Fruit fly (Drosophila melanogaster) whole organism, embryonic: ENCODE results near the gene ClpX.

Experiments used
- Abd-B ChIP-seq: fragments of 200-800 bp; sonication (Bioruptor generic); optimal IDR thresholded peaks from 2 replicates; lab custom pipeline; 2018; ENCODE audit warnings: missing biosample characterization, mild to moderate bottlenecking, missing genetic modification characterization, moderate library complexity
- Ada2b ChIP-seq: fragments of 200-800 bp; sonication (Bioruptor generic); IDR thresholded peaks from 2 replicates; pipeline ENCODE4 v1.3.6; 2022; ENCODE audit warnings: missing biosample characterization, missing genetic modification characterization
- Aef1 ChIP-seq: fragments of 200-800 bp; sonication (Bioruptor generic); IDR thresholded peaks from 3 replicates; pipeline ENCODE4 v1.3.6; 2022; ENCODE audit warnings: missing biosample characterization, missing genetic modification characterization
- Antp ChIP-seq: fragments of 200-800 bp; sonication (Bioruptor generic); optimal IDR thresholded peaks from 3 replicates; lab custom pipeline; 2016; ENCODE audit warnings: missing biosample characterization, missing genetic modification characterization
- Atf3 ChIP-seq: fragments of 200-800 bp; sonication (Bioruptor generic); optimal IDR thresholded peaks from 3 replicates; lab custom pipeline; 2016; ENCODE audit warnings: missing biosample characterization, missing genetic modification characterization
- Bdp1 ChIP-seq: fragments of 200-800 bp; sonication (Bioruptor generic); optimal IDR thresholded peaks from 3 replicates; lab custom pipeline; 2016; ENCODE audit warnings: missing biosample characterization, missing genetic modification characterization
- CG11723 ChIP-seq: fragments of 200-800 bp; sonication (Bioruptor generic); optimal IDR thresholded peaks from 2 replicates; lab custom pipeline; 2017; ENCODE audit warnings: missing biosample characterization, mild to moderate bottlenecking, missing genetic modification characterization
- CG12299 ChIP-seq: fragments of 200-800 bp; sonication (Bioruptor generic); optimal IDR thresholded peaks from 2 replicates; lab custom pipeline; 2018; ENCODE audit warnings: missing biosample characterization, mild to moderate bottlenecking, missing genetic modification characterization
- CG13296 ChIP-seq: fragments of 200-800 bp; sonication (Bioruptor generic); optimal IDR thresholded peaks from 3 replicates; lab custom pipeline; 2018; ENCODE audit warnings: missing biosample characterization, mild to moderate bottlenecking, missing genetic modification characterization
- CG14710 ChIP-seq: fragments of 200-800 bp; sonication (Bioruptor generic); optimal IDR thresholded peaks from 3 replicates; lab custom pipeline; 2019; ENCODE audit warnings: missing biosample characterization, mild to moderate bottlenecking, missing genetic modification characterization, moderate library complexity
- CG16813 ChIP-seq: fragments of 200-800 bp; sonication (Bioruptor generic); IDR thresholded peaks from 3 replicates; pipeline ENCODE4 v1.3.6; 2022; ENCODE audit warnings: missing biosample characterization, missing genetic modification characterization; ENCODE audit not compliant: partially characterized antibody
- CG17568 ChIP-seq: fragments of 200-800 bp; sonication (Bioruptor generic); optimal IDR thresholded peaks from 2 replicates; lab custom pipeline; 2018; ENCODE audit warnings: missing biosample characterization, mild to moderate bottlenecking, missing genetic modification characterization, moderate library complexity
- CG17829 ChIP-seq: fragments of 200-800 bp; optimal IDR thresholded peaks from 2 replicates; lab custom pipeline; 2019; ENCODE audit warnings: missing biosample characterization, mild to moderate bottlenecking, missing genetic modification characterization, moderate library complexity
- CG18262 ChIP-seq: fragments of 200-800 bp; optimal IDR thresholded peaks from 3 replicates; lab custom pipeline; 2019; ENCODE audit warnings: missing biosample characterization, mild to moderate bottlenecking, missing genetic modification characterization, moderate library complexity
- CG1832 ChIP-seq: fragments of 200-800 bp; sonication (Bioruptor generic); optimal IDR thresholded peaks from 2 replicates; lab custom pipeline; 2017; ENCODE audit warnings: missing biosample characterization, mild to moderate bottlenecking, missing genetic modification characterization, inconsistent platforms
- CG31224 ChIP-seq: fragments of 200-800 bp; sonication (Bioruptor generic); IDR thresholded peaks from 2 replicates; pipeline ENCODE4 v1.3.6; 2022; ENCODE audit warnings: missing biosample characterization, missing genetic modification characterization
- CG33557 ChIP-seq: fragments of 200-800 bp; sonication (Bioruptor generic); optimal IDR thresholded peaks from 2 replicates; lab custom pipeline; 2019; ENCODE audit warnings: missing biosample characterization, mild to moderate bottlenecking, missing genetic modification characterization, moderate library complexity
- CG42726 ChIP-seq: fragments of 200-800 bp; sonication (Bioruptor generic); IDR thresholded peaks from 2 replicates; pipeline ENCODE4 v1.3.6; 2022; ENCODE audit warnings: missing biosample characterization, missing genetic modification characterization; ENCODE audit not compliant: partially characterized antibody
- CG4424 ChIP-seq: fragments of 200-800 bp; sonication (Bioruptor generic); optimal IDR thresholded peaks from 3 replicates; lab custom pipeline; 2016; ENCODE audit warnings: missing biosample characterization, missing genetic modification characterization
- CG7357 ChIP-seq: fragments of 200-800 bp; sonication (Bioruptor generic); IDR thresholded peaks from 3 replicates; pipeline ENCODE4 v1.3.6; 2022; ENCODE audit warnings: missing biosample characterization, missing genetic modification characterization
- CG8388 ChIP-seq: fragments of 200-800 bp; sonication (Bioruptor generic); optimal IDR thresholded peaks from 2 replicates; lab custom pipeline; 2019; ENCODE audit warnings: missing biosample characterization, mild to moderate bottlenecking, missing genetic modification characterization, moderate library complexity
- CG9215 ChIP-seq: fragments of 200-800 bp; sonication (Bioruptor generic); IDR thresholded peaks from 2 replicates; pipeline ENCODE4 v1.3.6; 2022; ENCODE audit warnings: missing biosample characterization, missing genetic modification characterization
- CG9817 ChIP-seq: fragments of 200-800 bp; sonication (Bioruptor generic); optimal IDR thresholded peaks from 2 replicates; lab custom pipeline; 2018; ENCODE audit warnings: missing biosample characterization, mild to moderate bottlenecking, missing genetic modification characterization, moderate library complexity
- Dad ChIP-seq: fragments of 200-800 bp; sonication (Bioruptor generic); optimal IDR thresholded peaks from 3 replicates; lab custom pipeline; 2016; ENCODE audit warnings: missing biosample characterization, missing genetic modification characterization
- Doc3 ChIP-seq: fragments of 200-800 bp; sonication (Bioruptor generic); IDR thresholded peaks from 3 replicates; pipeline ENCODE4 v1.3.6; 2022; ENCODE audit warnings: missing biosample characterization, missing genetic modification characterization; ENCODE audit not compliant: partially characterized antibody
- Dp ChIP-seq: fragments of 200-800 bp; sonication (Bioruptor generic); optimal IDR thresholded peaks from 2 replicates; lab custom pipeline; 2018; ENCODE audit warnings: missing biosample characterization, mild to moderate bottlenecking, missing genetic modification characterization, moderate library complexity
- Eip74EF ChIP-seq, 2 experiments: fragments of 200-800 bp in 1 of 2; fragments of >200 bp in 1 of 2; sonication (Bioruptor generic) in 1 of 2; optimal IDR thresholded peaks; 2 replicates each; lab custom pipeline; 2017 to 2019; ENCODE audit warnings: missing biosample characterization in 2 of 2, missing genetic modification characterization in 2 of 2, mild to moderate bottlenecking in 1 of 2, moderate library complexity in 1 of 2
- Fer3 ChIP-seq: fragments of 200-800 bp; sonication (Bioruptor generic); optimal IDR thresholded peaks from 2 replicates; lab custom pipeline; 2018; ENCODE audit warnings: missing biosample characterization, mild to moderate bottlenecking, missing genetic modification characterization, moderate library complexity
- Jarid2 ChIP-seq: fragments of 200-800 bp; sonication (Bioruptor generic); optimal IDR thresholded peaks from 3 replicates; lab custom pipeline; 2017; ENCODE audit warnings: mild to moderate bottlenecking, missing biosample characterization, missing genetic modification reagents, missing genetic modification characterization
- Mrtf ChIP-seq: fragments of 200-800 bp; sonication (Bioruptor generic); IDR thresholded peaks from 3 replicates; pipeline ENCODE4 v1.3.6; 2022; ENCODE audit warnings: missing biosample characterization, missing genetic modification characterization
- Ptx1 ChIP-seq: fragments of 200-800 bp; sonication (Bioruptor generic); IDR thresholded peaks from 2 replicates; pipeline ENCODE4 v1.3.6; 2022; ENCODE audit warnings: missing biosample characterization, missing genetic modification characterization
- Usf ChIP-seq: fragments of 200-800 bp; sonication (Bioruptor generic); optimal IDR thresholded peaks from 2 replicates; lab custom pipeline; 2017; ENCODE audit warnings: missing genotype, missing biosample characterization, missing genetic modification characterization
- cg ChIP-seq: fragments of 200-800 bp; sonication (Bioruptor generic); optimal IDR thresholded peaks from 3 replicates; lab custom pipeline; 2019; ENCODE audit warnings: missing biosample characterization, mild to moderate bottlenecking, missing genetic modification characterization, moderate library complexity
- chinmo ChIP-seq: fragments of 200-800 bp; sonication (Bioruptor generic); IDR thresholded peaks from 4 replicates; pipeline ENCODE4 v1.3.6; 2022; ENCODE audit warnings: missing biosample characterization, missing genetic modification characterization; ENCODE audit not compliant: partially characterized antibody
- danr ChIP-seq: fragments of 200-800 bp; sonication (Bioruptor generic); IDR thresholded peaks from 2 replicates; pipeline ENCODE4 v1.3.6; 2022; ENCODE audit warnings: missing biosample characterization, missing genetic modification characterization
- fd102C ChIP-seq: fragments of 200-800 bp; sonication (Bioruptor generic); optimal IDR thresholded peaks from 2 replicates; lab custom pipeline; 2018; ENCODE audit warnings: missing biosample characterization, mild to moderate bottlenecking, missing genetic modification characterization, moderate library complexity
- fru ChIP-seq: fragments of >200 bp; optimal IDR thresholded peaks from 2 replicates; lab custom pipeline; 2017
- gce ChIP-seq: fragments of 200-800 bp; sonication (Bioruptor generic); IDR thresholded peaks from 3 replicates; pipeline ENCODE4 v1.3.6; 2022; ENCODE audit warnings: missing biosample characterization, missing genetic modification characterization
- gcm2 ChIP-seq: fragments of 200-800 bp; sonication (Bioruptor generic); optimal IDR thresholded peaks from 2 replicates; lab custom pipeline; 2016; ENCODE audit warnings: missing biosample characterization, missing genetic modification characterization
- gro ChIP-seq: fragments of 200-800 bp; sonication (Bioruptor generic); optimal IDR thresholded peaks from 2 replicates; lab custom pipeline; 2016; ENCODE audit warnings: missing biosample characterization, missing genetic modification characterization
- her ChIP-seq: fragments of 200-800 bp; sonication (Bioruptor generic); optimal IDR thresholded peaks from 2 replicates; lab custom pipeline; 2016; ENCODE audit warnings: missing biosample characterization, missing genetic modification characterization
- jumu ChIP-seq: fragments of 200-800 bp; sonication (Bioruptor generic); optimal IDR thresholded peaks from 3 replicates; lab custom pipeline; 2016; ENCODE audit warnings: missing biosample characterization, missing genetic modification characterization
- luna ChIP-seq: fragments of 200-800 bp; sonication (Bioruptor generic); optimal IDR thresholded peaks from 2 replicates; lab custom pipeline; 2016; ENCODE audit warnings: missing biosample characterization, missing genetic modification characterization
- org-1 ChIP-seq: fragments of 200-800 bp; sonication (Bioruptor generic); optimal IDR thresholded peaks from 2 replicates; lab custom pipeline; 2017; ENCODE audit warnings: missing biosample characterization, missing genetic modification characterization
- p53 ChIP-seq: fragments of 200-800 bp; sonication (Bioruptor generic); optimal IDR thresholded peaks from 2 replicates; lab custom pipeline; 2016; ENCODE audit warnings: missing biosample characterization, missing genetic modification characterization
- peb ChIP-seq: fragments of 200-800 bp; sonication (Bioruptor generic); IDR thresholded peaks from 2 replicates; pipeline ENCODE4 v1.3.6; 2022; ENCODE audit warnings: missing biosample characterization, missing genetic modification characterization
- sens ChIP-seq: fragments of 200-800 bp; sonication (Bioruptor generic); peaks from one replicate; lab custom pipeline; 2016; ENCODE audit warnings: missing biosample characterization, missing genetic modification characterization
- seq ChIP-seq: fragments of 200-800 bp; sonication (Bioruptor generic); IDR thresholded peaks from 2 replicates; pipeline ENCODE4 v1.3.6; 2022; ENCODE audit warnings: missing biosample characterization, missing genetic modification characterization
- so ChIP-seq: fragments of 200-800 bp; sonication (Bioruptor generic); IDR thresholded peaks from 3 replicates; pipeline ENCODE4 v1.3.6; 2022; ENCODE audit warnings: missing biosample characterization, missing genetic modification characterization
- ttk ChIP-seq: fragments of 200-800 bp; sonication (Bioruptor generic); IDR thresholded peaks from 2 replicates; pipeline ENCODE4 v2.1.2; 2022; ENCODE audit warnings: missing biosample characterization, missing genetic modification characterization
- usp ChIP-seq: fragments of >200 bp; optimal IDR thresholded peaks from 2 replicates; lab custom pipeline; 2017; ENCODE audit warnings: missing biosample characterization, missing genetic modification characterization

ClpX gene

dm6 chr3R:19890340-19890998 is 13.0 kb downstream of the ClpX start, which contains the start of gene CG4733 (continued):
- TF ChIP-seq gce (GFP tag; lab: Robert Waterston, UW) (no peak), jumu (GFP tag; lab: Kevin White, UChicago) (no peak), Antp (no peak), seq (no peak), danr (no peak), luna (GFP tag; lab: Kevin White, UChicago) (no peak), org-1 (GFP tag; lab: Kevin White, UChicago) (no peak), CG9215 (no peak), CG13296 (no peak), usp (no peak), CG12299 (tag; lab: Kevin White, UChicago) (no peak), CG17829 (tag; lab: Kevin White, UChicago) (no peak), CG9817 (tag; lab: Kevin White, UChicago) (no peak), Eip74EF (GFP tag; optimal IDR thresholded peaks at IDR 0.05; lab: Kevin White, UChicago) (no peak), Jarid2 (GFP tag; lab: Kevin White, UChicago) (peak; percentile 60), ttk (GFP tag; lab: Robert Waterston, UW) (no peak), CG42726 (GFP tag; lab: Robert Waterston, UW) (no peak), sens (GFP tag; lab: Kevin White, UChicago) (peak; percentile 57), peb (GFP tag; lab: Robert Waterston, UW) (no peak), CG18262 (tag; lab: Kevin White, UChicago) (peak; percentile 43), Abd-B (no peak), CG16813 (GFP tag; lab: Robert Waterston, UW) (no peak), CG33557 (GFP tag; lab: Kevin White, UChicago) (no peak), CG11723 (GFP tag; lab: Kevin White, UChicago) (no peak), Dad (GFP tag; lab: Kevin White, UChicago) (no peak), her (GFP tag; lab: Kevin White, UChicago) (no peak), CG14710 (tag; lab: Kevin White, UChicago) (peak; percentile 8), CG31224 (GFP tag; lab: Robert Waterston, UW) (no peak), Bdp1 (GFP tag; lab: Kevin White, UChicago) (no peak), Ada2b (GFP tag; lab: Robert Waterston, UW) (no peak), CG17568 (GFP tag; lab: Kevin White, UChicago) (no peak), cg (GFP tag; lab: Kevin White, UChicago) (no peak), Usf (no peak), chinmo (peak; percentile 96), Ptx1 (GFP tag; lab: Robert Waterston, UW) (no peak), CG4424 (GFP tag; lab: Kevin White, UChicago) (no peak), Fer3 (tag; lab: Kevin White, UChicago) (no peak), gro (GFP tag; lab: Kevin White, UChicago) (no peak), Mrtf (GFP tag; lab: Robert Waterston, UW) (no peak), p53 (no peak), Aef1 (no peak), Dp (no peak), Doc3 (GFP tag; lab: Robert Waterston, UW) (no peak), CG8388 (GFP tag; lab: Kevin White, UChicago) (no peak), fd102C (GFP tag; lab: Kevin White, UChicago) (no peak), CG7357 (GFP tag; lab: Robert Waterston, UW) (no peak), fru (no peak), CG1832 (GFP tag; lab: Kevin White, UChicago) (no peak), Atf3 (GFP tag; lab: Kevin White, UChicago) (no peak), gcm2 (GFP tag; lab: Kevin White, UChicago) (no peak), so (GFP tag; lab: Robert Waterston, UW) (peak; percentile 71; the same call in 1 of the 3 replicates)
